Worm (Caenorhabditis elegans): ENCODE results near the gene pud-1.2.

- no peak for TF ChIP-seq snpc-4 (tag; optimal IDR thresholded peaks at IDR 0.05)
- TF ChIP-seq nhr-237 (tag; optimal IDR thresholded peaks at IDR 0.05), result no peak
- TF ChIP-seq egl-5 (tag; optimal IDR thresholded peaks at IDR 0.05), result no peak
- TF ChIP-seq nhr-11 (tag; optimal IDR thresholded peaks at IDR 0.05), result no peak
- TF ChIP-seq aly-2 (tag; optimal IDR thresholded peaks at IDR 0.05), result no peak
- no peak for TF ChIP-seq nhr-76 (tag; optimal IDR thresholded peaks at IDR 0.05)
- no peak for TF ChIP-seq elt-2 (tag; optimal IDR thresholded peaks at IDR 0.05)
- no peak for TF ChIP-seq nhr-12 (tag; optimal IDR thresholded peaks at IDR 0.05)
- no peak for TF ChIP-seq pqm-1 (tag; optimal IDR thresholded peaks at IDR 0.05)
- TF ChIP-seq zag-1 (tag; optimal IDR thresholded peaks at IDR 0.05), result no peak
- TF ChIP-seq nfya-1 (tag; optimal IDR thresholded peaks at IDR 0.05; ENCODE audit: insufficient read depth), result no peak
- TF ChIP-seq nhr-25 (tag; optimal IDR thresholded peaks at IDR 0.05), result no peak
- no peak for TF ChIP-seq skn-1 (tag; optimal IDR thresholded peaks at IDR 0.05)
Observed at ce11 chrV:2278543-2278942, 43.8 kb downstream of the pud-1.2 start, which contains the start of gene fbxa-137.
